Fruit fly (Drosophila melanogaster): Measurements from ENCODE around the gene CG14232.

Gene CG14232

dm6 chrX:19667444-19668104, 36.5 kb downstream of the CG14232 start:
- TF ChIP-seq usp (GFP tag; optimal IDR thresholded peaks at IDR 0.05) (no peak), Vsx2 (GFP tag; optimal IDR thresholded peaks at IDR 0.05; ENCODE audit: partially characterized antibody) (peak; percentile 41), dl (GFP tag; optimal IDR thresholded peaks at IDR 0.05; ENCODE audit: insufficient read depth in 1 of 2, partially characterized antibody in 2 of 2) (no peak)

- TF ChIP-seq Dfd (GFP tag; optimal IDR thresholded peaks at IDR 0.05) (no peak), fru (GFP tag; optimal IDR thresholded peaks at IDR 0.05) (peak; percentile 67), br (GFP tag; optimal IDR thresholded peaks at IDR 0.05) (peak; percentile 46), Abd-B (GFP tag; optimal IDR thresholded peaks at IDR 0.05) (no peak), foxo (GFP tag; optimal IDR thresholded peaks at IDR 0.05) (peak in 1 of 2 experiments; percentile 71), Dif (GFP tag; optimal IDR thresholded peaks at IDR 0.05; ENCODE audit: partially characterized antibody) (no peak), dmrt93B (GFP tag; optimal IDR thresholded peaks at IDR 0.05) (peak; percentile 58), Hnf4 (GFP tag; optimal IDR thresholded peaks at IDR 0.05) (peak; percentile 78), Hr78 (GFP tag; optimal IDR thresholded peaks at IDR 0.05) (no peak), h (GFP tag; optimal IDR thresholded peaks at IDR 0.05) (peak; percentile 75), rgr (GFP tag; optimal IDR thresholded peaks at IDR 0.05) (peak; percentile 72), sv (GFP tag; optimal IDR thresholded peaks at IDR 0.05) (peak; percentile 3), Mio (GFP tag; optimal IDR thresholded peaks at IDR 0.05) (peak; percentile 33), CG9705 (GFP tag; optimal IDR thresholded peaks at IDR 0.05) (peak; percentile 48), dl (GFP tag; optimal IDR thresholded peaks at IDR 0.05; ENCODE audit: insufficient read depth in 1 of 2, partially characterized antibody in 2 of 2) (no peak), CG32264 (GFP tag; optimal IDR thresholded peaks at IDR 0.05) (no peak), CrebA (GFP tag; optimal IDR thresholded peaks at IDR 0.05; ENCODE audit: borderline replicate concordance) (no peak), usp (GFP tag; optimal IDR thresholded peaks at IDR 0.05) (no peak), ey (GFP tag; optimal IDR thresholded peaks at IDR 0.05) (peak; percentile 72), lola (GFP tag; optimal IDR thresholded peaks at IDR 0.05) (no peak), psq (GFP tag; optimal IDR thresholded peaks at IDR 0.05) (peak; percentile 47), sage (GFP tag; optimal IDR thresholded peaks at IDR 0.05) (no peak), tai (GFP tag; optimal IDR thresholded peaks at IDR 0.05) (no peak), jim (GFP tag; optimal IDR thresholded peaks at IDR 0.05) (no peak), Hr83 (GFP tag; optimal IDR thresholded peaks at IDR 0.05; ENCODE audit: poor library complexity, severe bottlenecking) (peak; percentile 75), Jra (GFP tag; optimal IDR thresholded peaks at IDR 0.05) (no peak), brk (GFP tag; optimal IDR thresholded peaks at IDR 0.05) (no peak), pan (optimal IDR thresholded peaks at IDR 0.05) (no peak), OdsH (GFP tag; optimal IDR thresholded peaks at IDR 0.05) (peak; percentile 30), Rel (GFP tag; optimal IDR thresholded peaks at IDR 0.05) (no peak), Rel (tag; optimal IDR thresholded peaks at IDR 0.05) (peak; percentile 42), GATAd (GFP tag; optimal IDR thresholded peaks at IDR 0.05) (no peak), N (GFP tag; optimal IDR thresholded peaks at IDR 0.05) (no peak), dsf (GFP tag; optimal IDR thresholded peaks at IDR 0.05; ENCODE audit: borderline replicate concordance) (no peak), Vsx2 (GFP tag; optimal IDR thresholded peaks at IDR 0.05; ENCODE audit: partially characterized antibody) (no peak), Myc (optimal IDR thresholded peaks at IDR 0.05) (no peak), HLH106 (tag; optimal IDR thresholded peaks at IDR 0.05) (peak; percentile 71), woc (GFP tag; optimal IDR thresholded peaks at IDR 0.05) (peak; percentile 67), Sp1 (GFP tag; optimal IDR thresholded peaks at IDR 0.05) (peak; percentile 51)
Measured at dm6 chrX:19666991-19667409, 37.1 kb downstream of the CG14232 start, which contains the start of gene Zw. Gene Zw (plus strand): TSS chrX:19667252.

- no peak for TF ChIP-seq Vsx2 (GFP tag; optimal IDR thresholded peaks at IDR 0.05; ENCODE audit: partially characterized antibody)
- TF ChIP-seq CG9705 (GFP tag; optimal IDR thresholded peaks at IDR 0.05), result peak; percentile 11
- TF ChIP-seq Rel (GFP tag; optimal IDR thresholded peaks at IDR 0.05), result no peak
- TF ChIP-seq Rel (tag; optimal IDR thresholded peaks at IDR 0.05), result peak; percentile 30
- TF ChIP-seq Dif (GFP tag; optimal IDR thresholded peaks at IDR 0.05; ENCODE audit: partially characterized antibody), result peak; percentile 48
- TF ChIP-seq tai (GFP tag; optimal IDR thresholded peaks at IDR 0.05), result no peak
- TF ChIP-seq sage (GFP tag; optimal IDR thresholded peaks at IDR 0.05), result no peak
- TF ChIP-seq dl (GFP tag; optimal IDR thresholded peaks at IDR 0.05; ENCODE audit: insufficient read depth in 1 of 2, partially characterized antibody in 2 of 2), result no peak
- TF ChIP-seq N (GFP tag; optimal IDR thresholded peaks at IDR 0.05), result no peak
- no peak for TF ChIP-seq lola (GFP tag; optimal IDR thresholded peaks at IDR 0.05)
- peak; percentile 25 for TF ChIP-seq ey (GFP tag; optimal IDR thresholded peaks at IDR 0.05)
- peak; percentile 34 for TF ChIP-seq rgr (GFP tag; optimal IDR thresholded peaks at IDR 0.05)
- TF ChIP-seq sv (GFP tag; optimal IDR thresholded peaks at IDR 0.05), result no peak
- peak; percentile 20 for TF ChIP-seq dmrt93B (GFP tag; optimal IDR thresholded peaks at IDR 0.05)
- TF ChIP-seq h (GFP tag; optimal IDR thresholded peaks at IDR 0.05), result peak; percentile 32
- TF ChIP-seq br (GFP tag; optimal IDR thresholded peaks at IDR 0.05), result peak; percentile 23
- peak in 1 of 2 experiments; percentile 43 for TF ChIP-seq foxo (GFP tag; optimal IDR thresholded peaks at IDR 0.05)
- peak; percentile 49 for TF ChIP-seq Sp1 (GFP tag; optimal IDR thresholded peaks at IDR 0.05)
- peak; percentile 37 for TF ChIP-seq fru (GFP tag; optimal IDR thresholded peaks at IDR 0.05)
- peak; percentile 53 for TF ChIP-seq woc (GFP tag; optimal IDR thresholded peaks at IDR 0.05)
- TF ChIP-seq Hr83 (GFP tag; optimal IDR thresholded peaks at IDR 0.05; ENCODE audit: poor library complexity, severe bottlenecking), result no peak
- TF ChIP-seq GATAd (GFP tag; optimal IDR thresholded peaks at IDR 0.05), result no peak
- TF ChIP-seq jim (GFP tag; optimal IDR thresholded peaks at IDR 0.05), result no peak
- TF ChIP-seq HLH106 (tag; optimal IDR thresholded peaks at IDR 0.05), result peak; percentile 48
- no peak for TF ChIP-seq OdsH (GFP tag; optimal IDR thresholded peaks at IDR 0.05)
Measured at dm6 chrX:19665684-19666141, 38.3 kb downstream of the CG14232 start.

Measured in whole organism, wandering third instar larva.